Worm (Caenorhabditis elegans) whole organism, L2 larva: ENCODE data around the gene srt-67.
A peak's percentile ranks its signal among the peaks of the same experiment; 100 is the strongest.

Experiments
- C34F6.9 ChIP-seq: fragments of 150-350 bp; optimal IDR thresholded peaks from 2 replicates; lab custom pipeline; 2014; ENCODE audit warnings: missing biosample characterization, missing genetic modification characterization
- F13H6.1 ChIP-seq: sonication (generic microtip); optimal IDR thresholded peaks from 2 replicates; lab custom pipeline; 2016; ENCODE audit warnings: missing genetic modification characterization, missing compliant biosample characterization
- R02D3.7 ChIP-seq: fragments of 150-350 bp; optimal IDR thresholded peaks from 2 replicates; lab custom pipeline; 2014; ENCODE audit warnings: missing biosample characterization, missing genetic modification characterization
- Y55F3AM.14 ChIP-seq: fragments of 200-800 bp; sonication (Bioruptor generic); optimal IDR thresholded peaks from 2 replicates; lab custom pipeline; 2018; ENCODE audit warnings: mild to moderate bottlenecking, missing genetic modification characterization, missing compliant biosample characterization
- alr-1 ChIP-seq: fragments of 150-350 bp; optimal IDR thresholded peaks from 2 replicates; lab custom pipeline; 2014; ENCODE audit warnings: missing biosample characterization, missing genetic modification characterization
- ama-1 ChIP-seq: fragments of 150-350 bp; optimal IDR thresholded peaks from 2 replicates; lab custom pipeline; 2018; ENCODE audit warnings: inconsistent platforms
- blmp-1 ChIP-seq: sonication (generic microtip); optimal IDR thresholded peaks from 2 replicates; lab custom pipeline; 2017; ENCODE audit warnings: missing genetic modification characterization, mild to moderate bottlenecking, missing compliant biosample characterization, antibody characterized with exemption, moderate library complexity; ENCODE audit not compliant: insufficient read depth
- crh-2 ChIP-seq: sonication (generic microtip); optimal IDR thresholded peaks from 2 replicates; lab custom pipeline; 2017; ENCODE audit warnings: missing biosample characterization, missing genetic modification characterization
- dmd-4 ChIP-seq: sonication (generic microtip); optimal IDR thresholded peaks from 2 replicates; lab custom pipeline; 2017; ENCODE audit warnings: missing biosample characterization, missing genetic modification characterization
- egl-27 ChIP-seq: sonication (generic microtip); optimal IDR thresholded peaks from 3 replicates; lab custom pipeline; 2017; ENCODE audit warnings: missing biosample characterization, missing genetic modification reagents, missing genetic modification characterization
- elt-1 ChIP-seq: fragments of 150-350 bp; optimal IDR thresholded peaks from 2 replicates; lab custom pipeline; 2014; ENCODE audit warnings: missing biosample characterization, missing genetic modification characterization
- fos-1 ChIP-seq: fragments of 150-350 bp; optimal IDR thresholded peaks from 2 replicates; lab custom pipeline; 2014; ENCODE audit warnings: missing biosample characterization, missing genetic modification characterization
- gmeb-1 ChIP-seq: fragments of 150-350 bp; optimal IDR thresholded peaks from 2 replicates; lab custom pipeline; 2014; ENCODE audit warnings: missing biosample characterization, missing genetic modification characterization
- lin-11 ChIP-seq: fragments of 150-350 bp; sonication (generic microtip); optimal IDR thresholded peaks from 2 replicates; lab custom pipeline; 2014; ENCODE audit warnings: missing biosample characterization, missing genetic modification characterization, inconsistent platforms, mixed read lengths
- lin-13 ChIP-seq: fragments of 150-350 bp; optimal IDR thresholded peaks from 2 replicates; lab custom pipeline; 2014; ENCODE audit warnings: missing biosample characterization, missing genetic modification reagents, missing genetic modification characterization
- lsy-2 ChIP-seq, 2 experiments: fragments of 150-350 bp in 1 of 2; sonication (generic microtip) in 1 of 2; optimal IDR thresholded peaks; 2 replicates each; lab custom pipeline; 2014 to 2017; ENCODE audit warnings: missing biosample characterization in 2 of 2, missing genetic modification characterization in 2 of 2
- mab-5 ChIP-seq: fragments of 150-350 bp; optimal IDR thresholded peaks from 2 replicates; lab custom pipeline; 2014; ENCODE audit warnings: missing biosample characterization, missing genetic modification characterization
- mbf-1 ChIP-seq: sonication (generic microtip); optimal IDR thresholded peaks from 2 replicates; lab custom pipeline; 2017; ENCODE audit warnings: missing biosample characterization, missing genetic modification characterization
- mdl-1 ChIP-seq, 2 experiments: fragments of 150-350 bp in 1 of 2; sonication (generic microtip) in 1 of 2; optimal IDR thresholded peaks; 2 replicates each; lab custom pipeline; 2017; ENCODE audit warnings: missing biosample characterization in 2 of 2, missing genetic modification characterization in 2 of 2
- nhr-10 ChIP-seq: sonication (generic microtip); optimal IDR thresholded peaks from 2 replicates; lab custom pipeline; 2017; ENCODE audit warnings: missing biosample characterization, missing genetic modification characterization
- nhr-11 ChIP-seq: fragments of 150-350 bp; optimal IDR thresholded peaks from 2 replicates; lab custom pipeline; 2014; ENCODE audit warnings: missing biosample characterization, missing genetic modification characterization
- nhr-12 ChIP-seq: fragments of 150-350 bp; optimal IDR thresholded peaks from 2 replicates; lab custom pipeline; 2014; ENCODE audit warnings: missing biosample characterization, missing genetic modification characterization
- nhr-129 ChIP-seq: fragments of 150-350 bp; optimal IDR thresholded peaks from 2 replicates; lab custom pipeline; 2014; ENCODE audit warnings: missing biosample characterization, missing genetic modification characterization
- nhr-21 ChIP-seq: fragments of 150-350 bp; optimal IDR thresholded peaks from 2 replicates; lab custom pipeline; 2014; ENCODE audit warnings: missing biosample characterization, missing genetic modification characterization
- nhr-23 ChIP-seq: fragments of 150-350 bp; optimal IDR thresholded peaks from 2 replicates; lab custom pipeline; 2014; ENCODE audit warnings: missing biosample characterization, missing genetic modification reagents, missing genetic modification characterization
- nhr-25 ChIP-seq: fragments of 150-350 bp; sonication (generic microtip); optimal IDR thresholded peaks from 3 replicates; lab custom pipeline; 2014; ENCODE audit warnings: missing biosample characterization, missing genetic modification characterization
- nhr-6 ChIP-seq: fragments of 150-350 bp; optimal IDR thresholded peaks from 2 replicates; lab custom pipeline; 2014; ENCODE audit warnings: missing biosample characterization, missing genetic modification characterization
- nhr-77 ChIP-seq: fragments of 150-350 bp; optimal IDR thresholded peaks from 2 replicates; lab custom pipeline; 2014; ENCODE audit warnings: missing biosample characterization, missing genetic modification characterization
- peb-1 ChIP-seq: fragments of 150-350 bp; optimal IDR thresholded peaks from 2 replicates; lab custom pipeline; 2014; ENCODE audit warnings: missing biosample characterization, missing genetic modification characterization
- skn-1 ChIP-seq: sonication (generic microtip); optimal IDR thresholded peaks from 2 replicates; lab custom pipeline; 2017; ENCODE audit warnings: missing biosample characterization, missing genetic modification characterization
- sma-3 ChIP-seq: sonication (generic microtip); optimal IDR thresholded peaks from 2 replicates; lab custom pipeline; 2016; ENCODE audit warnings: missing genetic modification reagents, missing genetic modification characterization, missing compliant biosample characterization
- sma-9 ChIP-seq, 2 experiments: fragments of 150-350 bp in 1 of 2; sonication (generic microtip) in 1 of 2; optimal IDR thresholded peaks; 2 replicates each; lab custom pipeline; 2014 to 2016; ENCODE audit warnings: missing genetic modification characterization in 2 of 2, mild to moderate bottlenecking in 1 of 2, missing biosample characterization in 1 of 2, missing compliant biosample characterization in 1 of 2, missing genetic modification reagents in 1 of 2, moderate library complexity in 1 of 2
- snpc-4 ChIP-seq: fragments of 150-350 bp; optimal IDR thresholded peaks from 2 replicates; lab custom pipeline; 2014; ENCODE audit warnings: missing biosample characterization, missing genetic modification characterization
- unc-62 ChIP-seq: fragments of 150-350 bp; optimal IDR thresholded peaks from 2 replicates; lab custom pipeline; 2014; ENCODE audit warnings: missing biosample characterization, missing genetic modification reagents, missing genetic modification characterization
- zag-1 ChIP-seq: fragments of 150-350 bp; optimal IDR thresholded peaks from 2 replicates; lab custom pipeline; 2014; ENCODE audit warnings: missing biosample characterization, missing genetic modification characterization
- ztf-11 ChIP-seq: sonication (generic microtip); optimal IDR thresholded peaks from 2 replicates; lab custom pipeline; 2017; ENCODE audit warnings: missing biosample characterization, missing genetic modification characterization
- ztf-4 ChIP-seq: fragments of 150-350 bp; optimal IDR thresholded peaks from 2 replicates; lab custom pipeline; 2014; ENCODE audit warnings: missing biosample characterization, missing genetic modification characterization

The srt-67 gene

DNA sequence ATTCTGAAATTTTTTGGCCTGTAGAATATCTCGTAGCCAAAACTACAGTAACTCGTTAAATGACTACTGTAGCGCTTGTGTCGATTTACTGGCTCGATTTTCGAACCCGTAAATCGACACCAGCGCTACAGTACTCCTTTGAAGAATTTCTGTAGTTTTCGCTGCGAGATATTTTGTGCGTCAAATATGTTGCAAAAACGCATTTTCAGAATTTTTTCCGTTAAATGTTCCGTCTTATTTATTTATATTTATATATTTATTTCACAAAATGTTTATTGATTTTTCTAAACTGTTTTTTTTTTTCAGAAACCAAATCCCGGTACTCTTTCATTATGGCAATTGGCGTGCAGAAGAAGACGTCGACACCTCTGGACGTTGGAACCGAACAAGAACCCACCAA, 16.5 kb upstream of the srt-67 start, which contains the start of gene natc-2:
Gene natc-2 (plus strand): TSS at position 301 of the 400 bp plus-strand sequence.
- TF ChIP-seq mab-5 (tag; lab: Kevin White, UChicago) (no peak), nhr-6 (tag; lab: Kevin White, UChicago) (no peak), ama-1 (lab: Kevin White, UChicago) (no peak), sma-3 (GFP tag; lab: Kevin White, UChicago) (no peak), zag-1 (tag; lab: Kevin White, UChicago) (no peak), F13H6.1 (tag; lab: Kevin White, UChicago) (no peak), mdl-1 (tag; optimal IDR thresholded peaks at IDR 0.05; lab: Kevin White, UChicago) (no peak), elt-1 (tag; lab: Kevin White, UChicago) (no peak), ztf-4 (tag; lab: Kevin White, UChicago) (no peak), R02D3.7 (tag; lab: Kevin White, UChicago) (no peak), dmd-4 (tag; lab: Kevin White, UChicago) (no peak), nhr-12 (tag; lab: Kevin White, UChicago) (no peak), nhr-21 (tag; lab: Kevin White, UChicago) (no peak), peb-1 (no peak), nhr-11 (tag; lab: Kevin White, UChicago) (no peak), lin-13 (no peak), unc-62 (GFP tag; lab: Kevin White, UChicago) (no peak), gmeb-1 (tag; lab: Kevin White, UChicago) (no peak), C34F6.9 (no peak)

DNA sequence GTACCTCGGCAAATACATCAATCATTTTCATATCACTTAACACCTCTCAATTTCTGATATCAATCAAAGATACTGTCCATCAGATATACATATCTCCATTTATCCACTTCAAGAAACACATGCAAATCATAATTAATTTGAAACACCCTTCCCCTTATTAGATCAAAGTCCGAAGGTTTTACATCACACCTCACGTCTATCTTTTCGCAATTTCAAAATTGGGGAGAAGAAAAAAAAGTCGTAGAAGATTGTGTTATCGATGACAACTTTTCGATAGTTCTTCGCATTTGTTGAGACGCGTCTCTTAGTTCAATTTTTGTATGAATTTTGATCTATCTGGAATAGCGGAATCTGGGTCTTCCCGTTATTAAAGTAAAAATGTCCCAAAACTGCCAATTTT, 16.0 kb upstream of the srt-67 start:
- TF ChIP-seq egl-27 (no peak), fos-1 (tag; lab: Kevin White, UChicago) (peak; percentile 44), nhr-11 (tag; lab: Kevin White, UChicago) (no peak), peb-1 (no peak), gmeb-1 (tag; lab: Kevin White, UChicago) (no peak), sma-9 (GFP tag; optimal IDR thresholded peaks at IDR 0.05; lab: Kevin White, UChicago) (peak; percentile 65), sma-9 (tag; optimal IDR thresholded peaks at IDR 0.05; lab: Kevin White, UChicago) (no peak), snpc-4 (no peak)

DNA sequence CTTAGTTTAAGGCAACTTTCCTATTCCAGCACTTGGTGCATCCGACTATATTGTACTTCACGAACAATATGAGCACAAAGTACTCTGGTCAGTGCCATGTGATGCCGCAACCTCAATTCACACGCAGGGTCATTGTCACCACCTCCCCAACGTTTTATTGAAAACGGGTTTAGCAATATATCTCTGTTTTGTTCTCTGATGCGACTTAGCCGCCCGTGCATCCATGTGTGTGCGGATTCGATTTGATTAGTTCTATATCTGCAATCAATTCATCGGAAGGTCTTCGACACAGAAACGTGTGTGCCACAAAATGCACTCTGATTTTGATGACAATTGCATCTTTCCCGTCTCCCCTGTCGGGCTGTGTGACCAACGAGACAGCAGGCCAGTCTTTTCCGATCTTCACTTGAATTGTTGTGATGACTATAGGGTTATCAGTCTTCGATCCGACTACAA, 15.4 kb upstream of the srt-67 start:
- TF ChIP-seq gmeb-1 (tag; lab: Kevin White, UChicago) (peak; percentile 28), sma-9 (GFP tag; optimal IDR thresholded peaks at IDR 0.05; lab: Kevin White, UChicago) (peak; percentile 86), sma-9 (tag; optimal IDR thresholded peaks at IDR 0.05; lab: Kevin White, UChicago) (peak; percentile 29), nhr-21 (tag; lab: Kevin White, UChicago) (peak; percentile 28), nhr-6 (tag; lab: Kevin White, UChicago) (no peak), sma-3 (GFP tag; lab: Kevin White, UChicago) (peak; percentile 26), nhr-77 (tag; lab: Kevin White, UChicago) (no peak), peb-1 (no peak), nhr-25 (no peak), skn-1 (tag; lab: Kevin White, UChicago) (peak; percentile 31), lin-13 (no peak), lsy-2 (tag; optimal IDR thresholded peaks at IDR 0.05; lab: Kevin White, UChicago) (peak in 1 of 2 experiments; percentile 9), nhr-129 (tag; lab: Kevin White, UChicago) (peak; percentile 74), F13H6.1 (tag; lab: Kevin White, UChicago) (peak; percentile 16)

DNA sequence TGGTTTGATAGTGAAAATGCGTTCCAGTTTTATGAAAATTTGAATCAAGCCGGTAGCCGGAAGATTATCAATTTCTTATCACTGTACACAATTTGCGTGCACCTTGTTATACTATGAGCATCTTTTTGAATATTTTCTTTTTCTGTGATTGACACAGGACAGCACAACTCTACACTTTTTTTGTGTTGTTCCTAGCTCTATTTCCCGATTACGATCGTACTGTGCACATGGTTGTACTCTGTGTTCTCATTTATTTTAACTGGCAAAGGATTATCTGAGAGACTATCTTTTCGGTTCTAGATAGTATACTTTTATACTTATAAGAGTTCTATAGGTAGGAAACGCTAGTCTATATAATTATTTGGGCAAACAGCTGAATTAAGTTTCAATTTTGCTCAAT, 14.8 kb upstream of the srt-67 start:
- TF ChIP-seq Y55F3AM.14 (GFP tag; lab: Kevin White, UChicago): no peak
- peak; percentile 6 for TF ChIP-seq sma-9 (GFP tag; optimal IDR thresholded peaks at IDR 0.05; lab: Kevin White, UChicago)
- TF ChIP-seq sma-9 (tag; optimal IDR thresholded peaks at IDR 0.05; lab: Kevin White, UChicago): no peak
- TF ChIP-seq nhr-23 (tag; lab: Kevin White, UChicago): no peak
- TF ChIP-seq alr-1 (tag; lab: Kevin White, UChicago): no peak
- TF ChIP-seq blmp-1 (tag; lab: Kevin White, UChicago): no peak

DNA sequence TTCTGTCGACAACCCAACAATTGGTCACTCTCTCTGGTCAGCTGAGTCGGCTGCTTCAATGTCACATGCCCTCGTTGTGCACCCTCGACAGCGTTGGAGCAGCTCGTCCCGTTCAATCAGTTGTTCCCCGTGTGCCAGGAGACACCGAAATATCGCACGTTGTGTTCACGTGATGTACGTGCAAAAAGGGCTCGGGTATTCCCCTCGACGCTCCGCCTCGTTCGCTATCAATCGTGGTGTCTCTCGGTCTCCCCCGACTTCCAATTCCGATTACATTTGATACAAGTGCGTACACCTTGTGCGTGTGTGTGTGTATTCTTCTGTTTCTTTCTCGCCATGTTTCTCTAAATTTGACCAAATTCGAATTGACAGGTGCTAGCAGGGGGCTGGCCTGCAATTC, 14.2 kb upstream of the srt-67 start:
- TF ChIP-seq F13H6.1 (tag; lab: Kevin White, UChicago) (peak; percentile 95), nhr-10 (tag; lab: Kevin White, UChicago) (no peak), lin-11 (tag; lab: Kevin White, UChicago) (peak; percentile 27), nhr-25 (no peak), sma-9 (GFP tag; optimal IDR thresholded peaks at IDR 0.05; lab: Kevin White, UChicago) (peak; percentile 99), sma-9 (tag; optimal IDR thresholded peaks at IDR 0.05; lab: Kevin White, UChicago) (no peak), C34F6.9 (peak; percentile 29), R02D3.7 (tag; lab: Kevin White, UChicago) (no peak), nhr-21 (tag; lab: Kevin White, UChicago) (peak; percentile 68), lsy-2 (tag; optimal IDR thresholded peaks at IDR 0.05; lab: Kevin White, UChicago) (peak in 1 of 2 experiments; percentile 58), blmp-1 (tag; lab: Kevin White, UChicago) (peak; percentile 17), mbf-1 (tag; lab: Kevin White, UChicago) (no peak), nhr-129 (tag; lab: Kevin White, UChicago) (peak; percentile 84), fos-1 (tag; lab: Kevin White, UChicago) (peak; percentile 30), sma-3 (GFP tag; lab: Kevin White, UChicago) (peak; percentile 69), Y55F3AM.14 (GFP tag; lab: Kevin White, UChicago) (peak; percentile 1), crh-2 (tag; lab: Kevin White, UChicago) (peak; percentile 56), gmeb-1 (tag; lab: Kevin White, UChicago) (peak; percentile 61), mdl-1 (tag; optimal IDR thresholded peaks at IDR 0.05; lab: Kevin White, UChicago) (peak in 1 of 2 experiments; percentile 71), ztf-4 (tag; lab: Kevin White, UChicago) (no peak), ztf-11 (no peak)
- TF ChIP-seq, all 48 proteins: peak for 14
